Fruit fly (Drosophila melanogaster): ENCODE results near the gene CG13002.

DNA sequence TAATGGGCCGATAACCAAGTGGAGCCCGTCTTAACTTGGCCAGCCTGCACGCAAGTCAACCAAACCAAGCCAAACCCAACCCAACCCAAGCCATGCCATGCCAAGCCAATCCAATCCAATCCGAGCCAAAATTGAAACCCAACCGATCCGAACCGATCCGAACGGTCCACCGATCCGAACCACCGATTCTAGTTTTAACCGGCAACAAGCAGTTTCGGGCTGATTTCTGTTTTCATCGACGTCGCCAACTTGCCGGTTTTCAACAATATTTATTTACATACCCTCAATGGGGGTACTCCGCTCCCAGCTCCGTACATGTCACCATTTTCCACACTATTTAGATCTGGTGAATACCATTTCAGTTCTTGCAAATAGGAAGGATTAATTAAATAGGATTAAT, 17.4 kb downstream of the CG13002 start:
- TF ChIP-seq CG8478 (optimal IDR thresholded peaks at IDR 0.05) (no peak), CTCF (optimal IDR thresholded peaks at IDR 0.05) (no peak)

All from S2 (cell line).